Worm (Caenorhabditis elegans) whole organism, L4/young adult: ENCODE results near the gene ZK1055.7.

ENCODE experiments used
- W03F9.2 ChIP-seq: fragments of 150-350 bp; optimal IDR thresholded peaks from 2 replicates; lab custom pipeline; 2014; ENCODE audit warnings: missing biosample characterization, missing genetic modification characterization
- dao-5 ChIP-seq: sonication (generic microtip); optimal IDR thresholded peaks from 2 replicates; lab custom pipeline; 2016; ENCODE audit warnings: missing genotype, missing genetic modification characterization, moderate library complexity, missing compliant biosample characterization
- him-1 ChIP-seq: sonication (generic microtip); optimal IDR thresholded peaks from 2 replicates; lab custom pipeline; 2016; ENCODE audit warnings: missing genotype, missing genetic modification reagents, missing genetic modification characterization, missing compliant biosample characterization

- TF ChIP-seq W03F9.2 (tag; lab: Kevin White, UChicago) (peak; percentile 50), him-1 (tag; lab: Kevin White, UChicago) (no peak), dao-5 (tag; lab: Kevin White, UChicago) (no peak)
Observed at ce11 chrV:6611504-6611903, 6.3 kb upstream of the ZK1055.7 start.
